Fruit fly (Drosophila melanogaster): Measurements from ENCODE around the gene Mcm6.

Mcm6 gene

dm6 chrX:6662876-6663551 lies 11.2 kb upstream of the Mcm6 start (continued):
- TF ChIP-seq CG32532 (GFP tag; IDR thresholded peaks at IDR 0.05) (peak; percentile 72), gsb (GFP tag; IDR thresholded peaks at IDR 0.05) (0 out of 2 replicates have a peak, but pooled peaks have one; percentile 31), CG13624 (GFP tag; optimal IDR thresholded peaks at IDR 0.05) (peak; percentile 17), sisA (GFP tag; IDR thresholded peaks at IDR 0.05) (peak; percentile 49), inv (GFP tag; IDR thresholded peaks at IDR 0.05; ENCODE audit: partially characterized antibody) (no peak), CG1233 (GFP tag; optimal IDR thresholded peaks at IDR 0.05) (no peak), CG43689 (GFP tag; IDR thresholded peaks at IDR 0.05) (no peak), CG14710 (tag; optimal IDR thresholded peaks at IDR 0.05) (no peak), pb (GFP tag; optimal IDR thresholded peaks at IDR 0.05) (peak; percentile 27), Hmx (GFP tag; optimal IDR thresholded peaks at IDR 0.05) (no peak), Sox102F (GFP tag; optimal IDR thresholded peaks at IDR 0.05) (peak; percentile 18), Nf-YC (tag; optimal IDR thresholded peaks at IDR 0.05) (peak; percentile 20), rib (GFP tag; IDR thresholded peaks at IDR 0.05) (no peak), crol (GFP tag; IDR thresholded peaks at IDR 0.05) (no peak), CG2678 (tag; optimal IDR thresholded peaks at IDR 0.05) (peak; percentile 63), CG14014 (GFP tag; IDR thresholded peaks at IDR 0.05) (peak; percentile 56; the same call in 1 of the 2 replicates), BEAF-32 (GFP tag; optimal IDR thresholded peaks at IDR 0.05) (no peak), CG10959 (GFP tag; IDR thresholded peaks at IDR 0.05) (no peak), CG8388 (GFP tag; optimal IDR thresholded peaks at IDR 0.05) (peak; percentile 21), CG10654 (GFP tag; optimal IDR thresholded peaks at IDR 0.05) (peak; percentile 22), Mad (GFP tag; optimal IDR thresholded peaks at IDR 0.05) (peak; percentile 35), cwo (GFP tag; optimal IDR thresholded peaks at IDR 0.05) (peak; percentile 4), Neu2 (GFP tag; optimal IDR thresholded peaks at IDR 0.05; ENCODE audit: borderline replicate concordance) (no peak), ham (GFP tag; IDR thresholded peaks at IDR 0.05) (no peak), CG17361 (GFP tag; IDR thresholded peaks at IDR 0.05) (peak; percentile 58; the same call in 1 of the 3 replicates), lab (GFP tag; optimal IDR thresholded peaks at IDR 0.05) (peak; percentile 58), CG8478 (optimal IDR thresholded peaks at IDR 0.05) (no peak), CG30403 (GFP tag; optimal IDR thresholded peaks at IDR 0.05) (peak; percentile 28), sob (GFP tag; IDR thresholded peaks at IDR 0.05) (0 out of 2 replicates have a peak, but pooled peaks have one; percentile 34), Bdp1 (GFP tag; optimal IDR thresholded peaks at IDR 0.05) (no peak), Xbp1 (GFP tag; optimal IDR thresholded peaks at IDR 0.05) (peak; percentile 49), her (GFP tag; optimal IDR thresholded peaks at IDR 0.05) (peak; percentile 51), Blimp-1 (GFP tag; optimal IDR thresholded peaks at IDR 0.05) (peak; percentile 97), Pdp1 (GFP tag; optimal IDR thresholded peaks at IDR 0.05) (peak; percentile 15 to 24), CG9215 (GFP tag; IDR thresholded peaks at IDR 0.05) (peak; percentile 41; the same call in 1 of the 2 replicates), CHES-1-like (GFP tag; optimal IDR thresholded peaks at IDR 0.05) (peak; percentile 42), CG17802 (tag; optimal IDR thresholded peaks at IDR 0.05) (no peak), Mrtf (GFP tag; IDR thresholded peaks at IDR 0.05) (0 out of 3 replicates have a peak, but pooled peaks have one; percentile 32), CG3847 (GFP tag; IDR thresholded peaks at IDR 0.05) (peak; percentile 45), wdn (GFP tag; IDR thresholded peaks at IDR 0.05) (peak; percentile 36; the same call in 1 of the 2 replicates), pan (optimal IDR thresholded peaks at IDR 0.05) (no peak), pan (GFP tag; optimal IDR thresholded peaks at IDR 0.05 in 1 of 2, IDR thresholded peaks at IDR 0.05 in 1 of 2) (peak in 1 of 2 experiments; percentile 61), CG15269 (tag; optimal IDR thresholded peaks at IDR 0.05) (peak; percentile 56), Ada2b (GFP tag; IDR thresholded peaks at IDR 0.05) (peak; percentile 49; the same call in 1 of the 2 replicates), CG31224 (GFP tag; IDR thresholded peaks at IDR 0.05) (0 out of 2 replicates have a peak, but pooled peaks have one; percentile 8), CG17912 (GFP tag; optimal IDR thresholded peaks at IDR 0.05) (no peak), CG11456 (GFP tag; IDR thresholded peaks at IDR 0.05) (0 out of 3 replicates have a peak, but pooled peaks have one; percentile 42), CG12659 (GFP tag; optimal IDR thresholded peaks at IDR 0.05) (peak; percentile 52), Oli (tag; optimal IDR thresholded peaks at IDR 0.05) (peak; percentile 36), Mes4 (GFP tag; optimal IDR thresholded peaks at IDR 0.05) (peak; percentile 15)
